Worm (Caenorhabditis elegans): ENCODE results near the gene kcnl-3.

Gene kcnl-3

ce11 chrX:5407271-5407670 is 20.6 kb downstream of the kcnl-3 start (continued):
- TF ChIP-seq arid-1 (GFP tag; conservative IDR thresholded peaks at IDR 0.05) (peak; percentile 73), Y48G9A.11 (GFP tag; IDR thresholded peaks at IDR 0.05) (peak; percentile 33; the same call in 1 of the 2 replicates), nhr-111 (GFP tag; optimal IDR thresholded peaks at IDR 0.05) (peak; percentile 61), mdl-1 (tag; optimal IDR thresholded peaks at IDR 0.05) (no peak), daf-8 (GFP tag; IDR thresholded peaks at IDR 0.05) (no peak), nhr-237 (tag; optimal IDR thresholded peaks at IDR 0.05) (no peak), jun-1 (tag; optimal IDR thresholded peaks at IDR 0.05) (no peak), dmd-9 (GFP tag; IDR thresholded peaks at IDR 0.05) (peak; percentile 51; the same call in 1 of the 2 replicates), nhr-42 (GFP tag; IDR thresholded peaks at IDR 0.05) (0 out of 2 replicates have a peak, but pooled peaks have one; percentile 27), daf-19 (GFP tag; conservative IDR thresholded peaks at IDR 0.05) (no peak), nhr-41 (GFP tag; IDR thresholded peaks at IDR 0.05) (peak; percentile 67; the same call in 1 of the 2 replicates), ZK546.5 (tag; optimal IDR thresholded peaks at IDR 0.05) (no peak), mes-2 (tag; optimal IDR thresholded peaks at IDR 0.05; ENCODE audit: poor library complexity, severe bottlenecking) (peak; percentile 63), spr-1 (tag; optimal IDR thresholded peaks at IDR 0.05) (peak; percentile 28), zip-2 (tag; optimal IDR thresholded peaks at IDR 0.05) (no peak), Y75B8A.6 (GFP tag; IDR thresholded peaks at IDR 0.05) (0 out of 2 replicates have a peak, but pooled peaks have one; percentile 27), cey-2 (tag; optimal IDR thresholded peaks at IDR 0.05; ENCODE audit: borderline replicate concordance, insufficient read depth) (no peak), T26A8.4 (GFP tag; IDR thresholded peaks at IDR 0.05) (0 out of 2 replicates have a peak, but pooled peaks have one; percentile 74), daf-16 (GFP tag; optimal IDR thresholded peaks at IDR 0.05) (peak in 1 of 2 experiments; percentile 50), daf-16 (tag; optimal IDR thresholded peaks at IDR 0.05) (peak; percentile 25), skn-1 (tag; optimal IDR thresholded peaks at IDR 0.05) (no peak), hif-1 (tag; optimal IDR thresholded peaks at IDR 0.05) (no peak), nhr-10 (tag; optimal IDR thresholded peaks at IDR 0.05) (no peak), ceh-28 (tag; optimal IDR thresholded peaks at IDR 0.05) (no peak), aha-1 (tag) (no peak), lir-3 (tag; optimal IDR thresholded peaks at IDR 0.05) (no peak), ceh-32 (tag; optimal IDR thresholded peaks at IDR 0.05; ENCODE audit: poor library complexity) (no peak), D1046.2 (GFP tag; IDR thresholded peaks at IDR 0.05) (peak; percentile 59; the same call in 1 of the 2 replicates), ceh-44 (GFP tag; IDR thresholded peaks at IDR 0.05) (peak; percentile 68), lin-13 (GFP tag; optimal IDR thresholded peaks at IDR 0.05) (no peak), mep-1 (tag; optimal IDR thresholded peaks at IDR 0.05) (no peak), hlh-11 (tag; optimal IDR thresholded peaks at IDR 0.05) (no peak), zfp-3 (GFP tag; conservative IDR thresholded peaks at IDR 0.05) (0 out of 2 replicates have a peak, but pooled peaks have one; percentile 56), pqm-1 (tag; optimal IDR thresholded peaks at IDR 0.05) (no peak), lim-7 (GFP tag; IDR thresholded peaks at IDR 0.05) (peak; percentile 82), ces-1 (GFP tag; optimal IDR thresholded peaks at IDR 0.05) (no peak), snpc-1.2 (GFP tag; IDR thresholded peaks at IDR 0.05) (peak; percentile 88), saeg-2 (GFP tag; IDR thresholded peaks at IDR 0.05) (no peak), Y5F2A.4 (GFP tag; optimal IDR thresholded peaks at IDR 0.05) (peak; percentile 9), fkh-10 (GFP tag; optimal IDR thresholded peaks at IDR 0.05) (no peak), fos-1 (tag; optimal IDR thresholded peaks at IDR 0.05) (no peak), mxl-2 (GFP tag; conservative IDR thresholded peaks at IDR 0.05) (no peak), F44E2.7 (GFP tag; IDR thresholded peaks at IDR 0.05) (no peak), mdt-29 (GFP tag; IDR thresholded peaks at IDR 0.05) (no peak), vab-7 (GFP tag; IDR thresholded peaks at IDR 0.05) (peak; percentile 63), duxl-1 (tag; optimal IDR thresholded peaks at IDR 0.05; ENCODE audit: poor library complexity) (peak; percentile 11), nhr-76 (tag; optimal IDR thresholded peaks at IDR 0.05) (no peak), egl-43 (GFP tag; IDR thresholded peaks at IDR 0.05) (peak; percentile 84), tra-1 (GFP tag; IDR thresholded peaks at IDR 0.05) (peak; percentile 69; the same call in 1 of the 2 replicates), ZK337.2 (GFP tag; IDR thresholded peaks at IDR 0.05) (0 out of 2 replicates have a peak, but pooled peaks have one; percentile 17), lin-38 (GFP tag; IDR thresholded peaks at IDR 0.05) (no peak)

Data from whole organism, L4 larva.